Fruit fly (Drosophila melanogaster): ENCODE results near the gene ERR.

dm6 chr3L:8177795-8178564 lies 8.5 kb downstream of the ERR start, which contains the start of gene Nmt:
- TF ChIP-seq CG32006 (GFP tag; optimal IDR thresholded peaks at IDR 0.05) (no peak), cyc (GFP tag; optimal IDR thresholded peaks at IDR 0.05) (no peak), CG10669 (GFP tag; optimal IDR thresholded peaks at IDR 0.05) (no peak), CG7368 (GFP tag; optimal IDR thresholded peaks at IDR 0.05) (no peak), esn (GFP tag; optimal IDR thresholded peaks at IDR 0.05) (peak; percentile 46), OdsH (GFP tag; optimal IDR thresholded peaks at IDR 0.05) (peak; percentile 56), ss (GFP tag; optimal IDR thresholded peaks at IDR 0.05) (no peak), eg (GFP tag; IDR thresholded peaks at IDR 0.05) (peak; percentile 51; the same call in 1 of the 3 replicates), Sox14 (GFP tag; optimal IDR thresholded peaks at IDR 0.05) (no peak), CG6276 (GFP tag; optimal IDR thresholded peaks at IDR 0.05) (no peak), topi (GFP tag; optimal IDR thresholded peaks at IDR 0.05) (no peak), CG6854 (GFP tag; optimal IDR thresholded peaks at IDR 0.05) (no peak)
